Worm (Caenorhabditis elegans): Measurements from ENCODE around the gene Y55D5A.4.

Gene Y55D5A.4

ce11 chrIII:2980927-2981326, 8.9 kb downstream of the Y55D5A.4 start:
- TF ChIP-seq nhr-28 (tag; optimal IDR thresholded peaks at IDR 0.05), result peak; percentile 12
- no peak for TF ChIP-seq ceh-82 (tag; optimal IDR thresholded peaks at IDR 0.05)
- no peak for TF ChIP-seq ctbp-1 (GFP tag; IDR thresholded peaks at IDR 0.05)
- TF ChIP-seq D1046.2 (GFP tag; IDR thresholded peaks at IDR 0.05), result no peak
- TF ChIP-seq nhr-102 (tag; optimal IDR thresholded peaks at IDR 0.05), result no peak
- no peak for TF ChIP-seq daf-8 (GFP tag; IDR thresholded peaks at IDR 0.05)
- no peak for TF ChIP-seq egl-27 (tag; optimal IDR thresholded peaks at IDR 0.05)
- no peak for TF ChIP-seq lir-3 (tag; optimal IDR thresholded peaks at IDR 0.05)
- peak; percentile 87 for TF ChIP-seq tra-1 (GFP tag; IDR thresholded peaks at IDR 0.05)
- TF ChIP-seq pha-4 (GFP tag; IDR thresholded peaks at IDR 0.05), result no peak
- no peak for TF ChIP-seq pha-4 (tag; optimal IDR thresholded peaks at IDR 0.05)

ce11 chrIII:2976176-2976575, 13.7 kb downstream of the Y55D5A.4 start:
- no peak for TF ChIP-seq F10B5.3 (tag; optimal IDR thresholded peaks at IDR 0.05)
- TF ChIP-seq attf-4 (tag; optimal IDR thresholded peaks at IDR 0.05), result no peak
- no peak for TF ChIP-seq cey-2 (tag; optimal IDR thresholded peaks at IDR 0.05; ENCODE audit: borderline replicate concordance, insufficient read depth)
- TF ChIP-seq nhr-76 (tag; optimal IDR thresholded peaks at IDR 0.05), result no peak
- TF ChIP-seq lin-39 (tag; optimal IDR thresholded peaks at IDR 0.05), result no peak
- TF ChIP-seq dmd-8 (GFP tag; IDR thresholded peaks at IDR 0.05), result no peak
- TF ChIP-seq T26A8.4 (GFP tag; IDR thresholded peaks at IDR 0.05), result no peak
- TF ChIP-seq ZK337.2 (GFP tag; IDR thresholded peaks at IDR 0.05), result no peak
- no peak for TF ChIP-seq daf-12 (tag; optimal IDR thresholded peaks at IDR 0.05)
- TF ChIP-seq ceh-62 (tag; optimal IDR thresholded peaks at IDR 0.05), result no peak
- TF ChIP-seq tra-1 (GFP tag; IDR thresholded peaks at IDR 0.05), result no peak
- no peak for TF ChIP-seq F49E8.2 (tag; optimal IDR thresholded peaks at IDR 0.05; ENCODE audit: borderline replicate concordance)
- no peak for TF ChIP-seq skn-1 (tag; optimal IDR thresholded peaks at IDR 0.05)
- no peak for TF ChIP-seq D1046.2 (GFP tag; IDR thresholded peaks at IDR 0.05)
- TF ChIP-seq lsy-2 (tag; optimal IDR thresholded peaks at IDR 0.05), result no peak
- TF ChIP-seq nhr-237 (tag; optimal IDR thresholded peaks at IDR 0.05), result no peak
- TF ChIP-seq zip-11 (GFP tag; IDR thresholded peaks at IDR 0.05), result no peak
- TF ChIP-seq snpc-4 (tag; optimal IDR thresholded peaks at IDR 0.05), result no peak
- TF ChIP-seq unc-62 (GFP tag; optimal IDR thresholded peaks at IDR 0.05 in 1 of 2), result no peak
- TF ChIP-seq unc-62 (tag; optimal IDR thresholded peaks at IDR 0.05), result no peak
- TF ChIP-seq ama-1 (optimal IDR thresholded peaks at IDR 0.05), result no peak

DNA sequence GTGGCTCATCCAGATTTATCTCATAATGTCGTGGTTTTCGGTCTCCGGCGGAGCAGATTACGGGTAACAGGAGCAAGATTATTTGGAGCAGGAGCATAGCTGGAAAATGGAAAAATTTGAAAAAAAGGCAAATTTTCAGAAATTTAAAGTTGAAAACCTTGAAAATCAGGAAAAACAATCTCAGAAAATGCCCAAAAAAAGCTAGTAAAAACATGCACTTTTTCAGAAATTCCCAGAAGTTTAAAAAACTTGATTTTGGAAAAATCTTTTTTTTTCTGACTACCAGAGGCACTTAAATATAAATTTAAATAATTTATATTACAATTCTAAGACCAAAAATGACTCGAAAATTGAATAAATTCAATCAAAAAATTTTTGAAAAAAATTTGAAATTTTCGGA, 14.2 kb downstream of the Y55D5A.4 start, which contains the start of gene Y55D5A.3:
Y55D5A.3 (minus strand) TSS at position 101 of the 400 bp plus-strand sequence.
- TF ChIP-seq ceh-44 (GFP tag; IDR thresholded peaks at IDR 0.05) (no peak), mdl-1 (tag; optimal IDR thresholded peaks at IDR 0.05) (no peak), lir-3 (tag; optimal IDR thresholded peaks at IDR 0.05) (no peak), sdz-12 (GFP tag; optimal IDR thresholded peaks at IDR 0.05) (no peak), lim-7 (GFP tag; IDR thresholded peaks at IDR 0.05) (no peak), ama-1 (optimal IDR thresholded peaks at IDR 0.05) (no peak), ceh-32 (tag; optimal IDR thresholded peaks at IDR 0.05; ENCODE audit: poor library complexity) (no peak), hif-1 (tag; optimal IDR thresholded peaks at IDR 0.05) (no peak), hmg-1.1 (GFP tag; IDR thresholded peaks at IDR 0.05) (no peak), lin-15B (tag; optimal IDR thresholded peaks at IDR 0.05) (no peak), Y5F2A.4 (GFP tag; optimal IDR thresholded peaks at IDR 0.05) (no peak), nhr-25 (tag; optimal IDR thresholded peaks at IDR 0.05; ENCODE audit: borderline replicate concordance, insufficient read depth) (no peak)
